Worm (Caenorhabditis elegans) whole organism, L1 larva: ENCODE results near the gene F41C6.4.

Experiments used
- C04F5.9 ChIP-seq: sonication (generic microtip); optimal IDR thresholded peaks from 2 replicates; lab custom pipeline; 2016; ENCODE audit warnings: missing genetic modification characterization, missing compliant biosample characterization
- C34B4.2 ChIP-seq: sonication (generic microtip); optimal IDR thresholded peaks from 2 replicates; lab custom pipeline; 2017; ENCODE audit warnings: mild to moderate bottlenecking, missing genetic modification characterization, missing compliant biosample characterization
- aly-2 ChIP-seq: fragments of 150-350 bp; optimal IDR thresholded peaks from 2 replicates; lab custom pipeline; 2014; ENCODE audit warnings: missing biosample characterization, missing genetic modification characterization
- ama-1 ChIP-seq: fragments of 150-350 bp; optimal IDR thresholded peaks from 2 replicates; lab custom pipeline; 2014
- blmp-1 ChIP-seq: fragments of 150-350 bp; optimal IDR thresholded peaks from 2 replicates; lab custom pipeline; 2014; ENCODE audit warnings: missing biosample characterization, missing genetic modification characterization
- ceh-63 ChIP-seq: fragments of 200-800 bp; sonication (Bioruptor generic); optimal IDR thresholded peaks from 2 replicates; lab custom pipeline; 2018; ENCODE audit warnings: mild to moderate bottlenecking, missing genetic modification characterization, missing compliant biosample characterization
- ceh-8 ChIP-seq: fragments of 200-800 bp; sonication (Bioruptor generic); optimal IDR thresholded peaks from 2 replicates; lab custom pipeline; 2018; ENCODE audit warnings: mild to moderate bottlenecking, missing genetic modification characterization, moderate library complexity, missing compliant biosample characterization
- ceh-82 ChIP-seq, 3 experiments: fragments of 150-350 bp in 1 of 3; sonication (generic microtip) in 2 of 3; optimal IDR thresholded peaks; 2 replicates each; lab custom pipeline; 2014 to 2017; ENCODE audit warnings: missing biosample characterization in 3 of 3, missing genetic modification characterization in 3 of 3
- ces-1 ChIP-seq: fragments of 150-350 bp; optimal IDR thresholded peaks from 2 replicates; lab custom pipeline; 2014; ENCODE audit warnings: missing biosample characterization, missing genetic modification reagents, missing genetic modification characterization
- dpl-1 ChIP-seq, 3 experiments: fragments of 150-350 bp in 2 of 3; sonication (generic microtip) in 1 of 3; optimal IDR thresholded peaks; 2 replicates each; lab custom pipeline; 2014 to 2017; ENCODE audit warnings: missing biosample characterization in 3 of 3, missing genetic modification characterization in 3 of 3, missing genetic modification reagents in 3 of 3
- efl-1 ChIP-seq, 4 experiments: fragments of 150-350 bp; optimal IDR thresholded peaks in 3 of 4; peaks in 1 of 4; 1 replicate in 1 of 4; 2 replicates in 3 of 4; lab custom pipeline; 2014; ENCODE audit warnings: missing biosample characterization in 2 of 4, missing genetic modification characterization in 2 of 4, missing genetic modification reagents in 2 of 4
- egl-27 ChIP-seq, 2 experiments: fragments of 150-350 bp in 1 of 2; sonication (generic microtip); optimal IDR thresholded peaks; 3 replicates each; lab custom pipeline; 2017 to 2018; ENCODE audit warnings: missing biosample characterization in 2 of 2, missing genetic modification characterization in 2 of 2, missing genetic modification reagents in 2 of 2
- elt-2 ChIP-seq: sonication (generic microtip); optimal IDR thresholded peaks from 2 replicates; lab custom pipeline; 2016; ENCODE audit warnings: missing genetic modification characterization, mild to moderate bottlenecking, inconsistent platforms, missing compliant biosample characterization, missing genetic modification reagents
- elt-3 ChIP-seq, 6 experiments: fragments of 150-350 bp in 1 of 6; sonication (generic microtip); optimal IDR thresholded peaks; 2 replicates each; lab custom pipeline; 2017 to 2018; ENCODE audit warnings: missing biosample characterization in 6 of 6, missing genetic modification characterization in 6 of 6, inconsistent platforms in 1 of 6
- ets-5 ChIP-seq: fragments of 200-800 bp; sonication (Bioruptor generic); IDR thresholded peaks from 2 replicates; pipeline ENCODE4 v1.3.6; 2022; ENCODE audit warnings: missing genetic modification characterization, missing compliant biosample characterization
- fkh-4 ChIP-seq: sonication (generic microtip); optimal IDR thresholded peaks from 2 replicates; lab custom pipeline; 2016; ENCODE audit warnings: missing compliant biosample characterization, missing genetic modification characterization, borderline replicate concordance
- fos-1 ChIP-seq: fragments of 150-350 bp; optimal IDR thresholded peaks from 2 replicates; lab custom pipeline; 2014; ENCODE audit warnings: missing biosample characterization, missing genetic modification characterization
- grh-1 ChIP-seq: fragments of 200-800 bp; sonication (Bioruptor generic); IDR thresholded peaks from 2 replicates; pipeline ENCODE4 v1.3.6; 2022; ENCODE audit warnings: missing genetic modification reagents, missing genetic modification characterization, missing compliant biosample characterization
- hpl-2 ChIP-seq: fragments of 150-350 bp; optimal IDR thresholded peaks from 2 replicates; lab custom pipeline; 2014; ENCODE audit warnings: missing biosample characterization, missing genetic modification reagents, missing genetic modification characterization
- isw-1 ChIP-seq: fragments of 200-800 bp; sonication (Bioruptor generic); IDR thresholded peaks from 2 replicates; pipeline ENCODE4 v1.3.6; 2022; ENCODE audit warnings: missing genetic modification characterization, missing compliant biosample characterization
- jun-1 ChIP-seq: fragments of 150-350 bp; optimal IDR thresholded peaks from 2 replicates; lab custom pipeline; 2014; ENCODE audit warnings: missing biosample characterization, missing genetic modification reagents, missing genetic modification characterization
- lin-13 ChIP-seq: fragments of 150-350 bp; optimal IDR thresholded peaks from 2 replicates; lab custom pipeline; 2014; ENCODE audit warnings: missing biosample characterization, missing genetic modification reagents, missing genetic modification characterization
- lin-39 ChIP-seq: fragments of 150-350 bp; optimal IDR thresholded peaks from 2 replicates; lab custom pipeline; 2014; ENCODE audit warnings: missing biosample characterization, missing genetic modification reagents, missing genetic modification characterization
- lir-3 ChIP-seq: sonication (generic microtip); optimal IDR thresholded peaks from 2 replicates; lab custom pipeline; 2016; ENCODE audit warnings: mild to moderate bottlenecking, missing genetic modification characterization, moderate library complexity, missing compliant biosample characterization; ENCODE audit not compliant: poor library complexity
- lsy-2 ChIP-seq, 2 experiments: fragments of 150-350 bp; optimal IDR thresholded peaks; 2 replicates each; lab custom pipeline; 2014; ENCODE audit warnings: missing biosample characterization in 2 of 2, missing genetic modification characterization in 2 of 2
- mef-2 ChIP-seq: fragments of 150-350 bp; optimal IDR thresholded peaks from 2 replicates; lab custom pipeline; 2014; ENCODE audit warnings: missing biosample characterization, missing genetic modification characterization
- mep-1 ChIP-seq: fragments of 150-350 bp; optimal IDR thresholded peaks from 2 replicates; lab custom pipeline; 2014; ENCODE audit warnings: missing biosample characterization, missing genetic modification characterization
- nhr-19 ChIP-seq: fragments of 200-800 bp; sonication (Bioruptor generic); conservative IDR thresholded peaks from 2 replicates; pipeline ENCODE4 v1.3.6; 2022; ENCODE audit warnings: missing genetic modification characterization, missing compliant biosample characterization
- nhr-237 ChIP-seq: fragments of 150-350 bp; optimal IDR thresholded peaks from 2 replicates; lab custom pipeline; 2014; ENCODE audit warnings: missing biosample characterization, missing genetic modification characterization
- nhr-47 ChIP-seq: sonication (generic microtip); optimal IDR thresholded peaks from 2 replicates; lab custom pipeline; 2016; ENCODE audit warnings: mild to moderate bottlenecking, missing genetic modification characterization, moderate library complexity, missing compliant biosample characterization
- nhr-71 ChIP-seq: sonication (generic microtip); optimal IDR thresholded peaks from 2 replicates; lab custom pipeline; 2016; ENCODE audit warnings: mild to moderate bottlenecking, missing genetic modification characterization, moderate library complexity, missing compliant biosample characterization
- nhr-84 ChIP-seq: sonication (generic microtip); optimal IDR thresholded peaks from 2 replicates; lab custom pipeline; 2017; ENCODE audit warnings: missing biosample characterization, missing genetic modification characterization
- nhr-85 ChIP-seq: sonication (generic microtip); peaks from one replicate; lab custom pipeline; 2016; ENCODE audit warnings: missing genetic modification characterization, inconsistent platforms, missing compliant biosample characterization
- pag-3 ChIP-seq: sonication (generic microtip); optimal IDR thresholded peaks from 2 replicates; lab custom pipeline; 2017; ENCODE audit warnings: missing genetic modification characterization, mild to moderate bottlenecking, missing compliant biosample characterization, antibody characterized with exemption, borderline replicate concordance; ENCODE audit not compliant: insufficient read depth
- rnt-1 ChIP-seq: sonication (generic microtip); optimal IDR thresholded peaks from 2 replicates; lab custom pipeline; 2016; ENCODE audit warnings: mild to moderate bottlenecking, missing genetic modification characterization, moderate library complexity, missing compliant biosample characterization
- skn-1 ChIP-seq: fragments of 150-350 bp; optimal IDR thresholded peaks from 2 replicates; lab custom pipeline; 2014; ENCODE audit warnings: missing biosample characterization, missing genetic modification characterization
- snpc-4 ChIP-seq: fragments of 150-350 bp; optimal IDR thresholded peaks from 2 replicates; lab custom pipeline; 2014; ENCODE audit warnings: missing biosample characterization, missing genetic modification characterization
- snu-23 ChIP-seq: sonication (generic microtip); optimal IDR thresholded peaks from 2 replicates; lab custom pipeline; 2016; ENCODE audit warnings: missing genetic modification characterization, missing compliant biosample characterization
- sptf-1 ChIP-seq: fragments of 150-350 bp; optimal IDR thresholded peaks from 2 replicates; lab custom pipeline; 2014; ENCODE audit warnings: missing biosample characterization, missing genetic modification characterization
- swsn-7 ChIP-seq: sonication (generic microtip); optimal IDR thresholded peaks from 2 replicates; lab custom pipeline; 2016; ENCODE audit warnings: missing genetic modification characterization, missing compliant biosample characterization
- tlp-1 ChIP-seq: fragments of 150-350 bp; optimal IDR thresholded peaks from 2 replicates; lab custom pipeline; 2014; ENCODE audit warnings: missing biosample characterization, missing genetic modification characterization
- unc-130 ChIP-seq: fragments of 150-350 bp; optimal IDR thresholded peaks from 2 replicates; lab custom pipeline; 2017; ENCODE audit warnings: missing biosample characterization, missing genetic modification characterization, inconsistent platforms
- unc-86 ChIP-seq: sonication (generic microtip); optimal IDR thresholded peaks from 2 replicates; lab custom pipeline; 2016; ENCODE audit warnings: missing genetic modification characterization, missing compliant biosample characterization
- vab-15 ChIP-seq: sonication (generic microtip); optimal IDR thresholded peaks from 2 replicates; lab custom pipeline; 2017; ENCODE audit warnings: missing genotype, mild to moderate bottlenecking, missing genetic modification characterization, missing compliant biosample characterization
- xbp-1 ChIP-seq: sonication (generic microtip); optimal IDR thresholded peaks from 2 replicates; lab custom pipeline; 2016; ENCODE audit warnings: missing genetic modification characterization, missing compliant biosample characterization
- ztf-11 ChIP-seq, 2 experiments: sonication (generic microtip); optimal IDR thresholded peaks; 2 replicates each; lab custom pipeline; 2016 to 2017; ENCODE audit warnings: missing genetic modification characterization in 2 of 2, missing biosample characterization in 1 of 2, missing compliant biosample characterization in 1 of 2
- ztf-4 ChIP-seq: fragments of 150-350 bp; optimal IDR thresholded peaks from 2 replicates; lab custom pipeline; 2014; ENCODE audit warnings: missing biosample characterization, missing genetic modification characterization

F41C6.4 gene

ce11 chrX:6902958-6903357, 28.3 kb upstream of the F41C6.4 start (continued):
- no peak for TF ChIP-seq snpc-4 (tag; lab: Kevin White, UChicago)
- peak; percentile 71 for TF ChIP-seq nhr-47 (tag; lab: Kevin White, UChicago)
- no peak for TF ChIP-seq lin-39
- peak; percentile 31 for TF ChIP-seq fos-1 (tag; lab: Kevin White, UChicago)
- peak; percentile 53 for TF ChIP-seq lin-13
- peak; percentile 65 for TF ChIP-seq nhr-19 (GFP tag; lab: Robert Waterston, UW)
- peak; percentile 9 for TF ChIP-seq blmp-1 (tag; lab: Kevin White, UChicago)
- TF ChIP-seq rnt-1 (tag; lab: Kevin White, UChicago) = peak; percentile 75
- TF ChIP-seq ztf-4 = no peak
- peak; percentile 59 for TF ChIP-seq xbp-1
- peak in 2 of 3 experiments; percentile 3 to 43 for TF ChIP-seq ceh-82 (tag; optimal IDR thresholded peaks at IDR 0.05; lab: Kevin White, UChicago)
- TF ChIP-seq hpl-2 (GFP tag; lab: Kevin White, UChicago) = peak; percentile 48

DNA sequence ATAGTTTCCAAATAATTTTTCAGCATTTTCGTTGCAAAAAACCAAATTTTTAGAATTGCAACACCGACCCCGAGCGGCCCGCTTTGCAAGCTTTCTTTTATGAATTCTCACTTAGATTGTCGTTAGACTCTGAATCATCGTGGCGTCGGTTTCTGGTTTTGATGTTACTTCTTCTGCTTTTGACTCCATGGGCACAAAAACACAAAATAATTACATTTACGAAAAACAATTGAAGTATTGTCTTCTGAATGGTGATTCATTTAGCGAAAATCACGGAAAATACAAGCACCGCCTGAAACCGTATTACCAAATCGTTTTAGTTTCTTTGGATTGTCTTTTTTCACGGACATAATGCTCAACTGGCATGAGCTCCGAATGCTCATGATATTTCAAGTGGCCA, 26.5 kb upstream of the F41C6.4 start, which contains the start of gene pes-23:
pes-23 (plus strand) TSS at position 301 of the 400 bp plus-strand sequence.
- TF ChIP-seq nhr-237 = no peak
- no peak for TF ChIP-seq swsn-7 (tag; lab: Kevin White, UChicago)
- TF ChIP-seq aly-2 (tag; lab: Kevin White, UChicago) = no peak
- TF ChIP-seq snu-23 (GFP tag; lab: Kevin White, UChicago) = no peak
- TF ChIP-seq nhr-84 = no peak
- TF ChIP-seq isw-1 (GFP tag; lab: Robert Waterston, UW) = no peak
- TF ChIP-seq ztf-11 (tag; optimal IDR thresholded peaks at IDR 0.05; lab: Kevin White, UChicago) = no peak
- TF ChIP-seq dpl-1 (GFP tag; optimal IDR thresholded peaks at IDR 0.05; lab: Kevin White, UChicago) = no peak
- no peak for TF ChIP-seq tlp-1 (tag; lab: Kevin White, UChicago)
- TF ChIP-seq mep-1 = no peak
- TF ChIP-seq ets-5 (GFP tag; lab: Robert Waterston, UW) = no peak

ce11 chrX:6899848-6900247, 25.2 kb upstream of the F41C6.4 start, which contains the start of gene F14B8.4:
Gene F14B8.4 (minus strand): TSS chrX:6899948.
- TF ChIP-seq nhr-47 (tag; lab: Kevin White, UChicago) (no peak), pag-3 (tag; lab: Kevin White, UChicago) (no peak), nhr-85 (tag; lab: Kevin White, UChicago) (peak; percentile 53)
- TF ChIP-seq, all 84 proteins: peak for 1

DNA sequence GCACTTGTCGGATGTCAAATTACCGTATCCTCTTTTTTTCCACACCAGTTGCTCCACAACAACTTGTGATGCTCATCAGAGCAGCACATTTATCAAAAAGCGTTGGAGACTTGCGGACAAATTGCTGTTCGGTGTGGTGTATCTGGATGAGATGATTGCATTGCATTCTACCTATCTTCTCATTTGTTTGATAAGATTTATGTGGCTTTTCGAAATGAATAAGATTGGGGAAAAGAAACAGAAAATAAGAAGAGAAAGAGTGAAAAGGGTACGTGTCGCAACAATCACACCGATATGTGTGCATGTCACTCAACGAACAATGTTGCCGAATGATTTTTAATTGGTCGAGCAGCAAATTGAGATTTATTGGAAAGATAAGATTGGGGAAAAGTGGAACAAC, 19.5 kb upstream of the F41C6.4 start:
- TF ChIP-seq lsy-2 (tag; optimal IDR thresholded peaks at IDR 0.05; lab: Kevin White, UChicago) (peak in 1 of 2 experiments; percentile 48), ama-1 (lab: Kevin White, UChicago) (no peak), vab-15 (tag; lab: Kevin White, UChicago) (no peak), rnt-1 (tag; lab: Kevin White, UChicago) (peak; percentile 42), ceh-63 (GFP tag; lab: Kevin White, UChicago) (no peak), lir-3 (no peak), nhr-71 (peak; percentile 45), blmp-1 (tag; lab: Kevin White, UChicago) (peak; percentile 12), unc-130 (no peak), fkh-4 (tag; lab: Kevin White, UChicago) (no peak), swsn-7 (tag; lab: Kevin White, UChicago) (no peak), grh-1 (GFP tag; lab: Robert Waterston, UW) (no peak), snpc-4 (tag; lab: Kevin White, UChicago) (no peak), unc-86 (tag; lab: Kevin White, UChicago) (no peak), efl-1 (optimal IDR thresholded peaks at IDR 0.05; lab: Kevin White, UChicago) (no peak), efl-1 (GFP tag; optimal IDR thresholded peaks at IDR 0.05 in 1 of 2; lab: Kevin White, UChicago) (peak in 1 of 2 experiments; percentile 28), ces-1 (no peak), ceh-8 (GFP tag; lab: Kevin White, UChicago) (no peak), lin-39 (no peak), C04F5.9 (tag; lab: Kevin White, UChicago) (no peak), mef-2 (no peak), egl-27 (tag; optimal IDR thresholded peaks at IDR 0.05; lab: Kevin White, UChicago) (no peak), hpl-2 (GFP tag; lab: Kevin White, UChicago) (no peak), sptf-1 (tag; lab: Kevin White, UChicago) (no peak), elt-2 (no peak), jun-1 (tag; lab: Kevin White, UChicago) (no peak), skn-1 (tag; lab: Kevin White, UChicago) (no peak), elt-3 (tag; optimal IDR thresholded peaks at IDR 0.05; lab: Kevin White, UChicago) (no peak), C34B4.2 (tag; lab: Kevin White, UChicago) (no peak)
